Worm (Caenorhabditis elegans) whole organism, L1 larva: ENCODE results near the gene R08E3.3.

Experiments used
- C04F5.9 ChIP-seq: sonication (generic microtip); optimal IDR thresholded peaks from 2 replicates; lab custom pipeline; 2016; ENCODE audit warnings: missing genetic modification characterization, missing compliant biosample characterization
- blmp-1 ChIP-seq: fragments of 150-350 bp; optimal IDR thresholded peaks from 2 replicates; lab custom pipeline; 2014; ENCODE audit warnings: missing biosample characterization, missing genetic modification characterization
- nhr-47 ChIP-seq: sonication (generic microtip); optimal IDR thresholded peaks from 2 replicates; lab custom pipeline; 2016; ENCODE audit warnings: mild to moderate bottlenecking, missing genetic modification characterization, moderate library complexity, missing compliant biosample characterization
- rnt-1 ChIP-seq: sonication (generic microtip); optimal IDR thresholded peaks from 2 replicates; lab custom pipeline; 2016; ENCODE audit warnings: mild to moderate bottlenecking, missing genetic modification characterization, moderate library complexity, missing compliant biosample characterization
- skn-1 ChIP-seq: fragments of 150-350 bp; optimal IDR thresholded peaks from 2 replicates; lab custom pipeline; 2014; ENCODE audit warnings: missing biosample characterization, missing genetic modification characterization
- ztf-11 ChIP-seq, 2 experiments: sonication (generic microtip); optimal IDR thresholded peaks; 2 replicates each; lab custom pipeline; 2016 to 2017; ENCODE audit warnings: missing genetic modification characterization in 2 of 2, missing biosample characterization in 1 of 2, missing compliant biosample characterization in 1 of 2

- TF ChIP-seq skn-1 (tag; lab: Kevin White, UChicago) (no peak), C04F5.9 (tag; lab: Kevin White, UChicago) (no peak), blmp-1 (tag; lab: Kevin White, UChicago) (no peak), nhr-47 (tag; lab: Kevin White, UChicago) (no peak), ztf-11 (tag; optimal IDR thresholded peaks at IDR 0.05; lab: Kevin White, UChicago) (no peak), rnt-1 (tag; lab: Kevin White, UChicago) (no peak)
These were observed 51.2 kb downstream of the R08E3.3 start for ce11 chrX:4869627-4870026.
